Worm (Caenorhabditis elegans): ENCODE data around the gene T07F10.5.

T07F10.5 gene

DNA sequence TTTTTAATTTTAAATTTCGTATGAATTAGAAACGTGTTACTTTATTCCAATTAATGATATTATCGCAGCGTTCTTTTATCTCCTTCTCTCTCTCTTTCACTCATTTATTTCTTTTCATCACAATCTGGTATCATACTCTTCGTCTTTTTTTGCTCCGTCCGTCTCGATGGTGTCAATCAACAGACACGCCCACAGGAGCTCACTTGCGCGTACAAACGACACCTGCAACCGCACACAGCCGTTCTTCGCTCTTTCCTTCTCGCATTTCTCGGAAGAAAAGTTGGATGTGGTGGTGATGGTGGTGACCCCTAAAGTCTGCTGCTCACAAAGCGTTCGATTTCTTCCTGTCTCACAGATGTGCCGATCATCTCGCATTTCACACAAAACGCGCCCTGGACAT is 42.9 kb downstream of the T07F10.5 start:
- TF ChIP-seq skn-1 (tag; optimal IDR thresholded peaks at IDR 0.05), result no peak
- no peak for TF ChIP-seq unc-55 (GFP tag; optimal IDR thresholded peaks at IDR 0.05)
- no peak for TF ChIP-seq nhr-77 (tag; optimal IDR thresholded peaks at IDR 0.05)
- TF ChIP-seq aly-2 (tag; optimal IDR thresholded peaks at IDR 0.05), result no peak
- TF ChIP-seq sma-9 (GFP tag; optimal IDR thresholded peaks at IDR 0.05), result no peak
- no peak for TF ChIP-seq sma-9 (tag; optimal IDR thresholded peaks at IDR 0.05)
- TF ChIP-seq peb-1 (tag; optimal IDR thresholded peaks at IDR 0.05), result no peak
- TF ChIP-seq ama-1 (optimal IDR thresholded peaks at IDR 0.05), result no peak
- no peak for TF ChIP-seq sma-3 (GFP tag; optimal IDR thresholded peaks at IDR 0.05)
- no peak for TF ChIP-seq ztf-11 (tag; optimal IDR thresholded peaks at IDR 0.05)
- TF ChIP-seq nhr-23 (tag; optimal IDR thresholded peaks at IDR 0.05), result no peak
- TF ChIP-seq blmp-1 (tag; optimal IDR thresholded peaks at IDR 0.05; ENCODE audit: insufficient read depth), result no peak
- TF ChIP-seq ztf-1 (GFP tag; conservative IDR thresholded peaks at IDR 0.05), result no peak
- no peak for TF ChIP-seq egl-27 (tag; optimal IDR thresholded peaks at IDR 0.05)
- no peak for TF ChIP-seq R02D3.7 (tag; optimal IDR thresholded peaks at IDR 0.05)
- TF ChIP-seq nhr-10 (tag; optimal IDR thresholded peaks at IDR 0.05), result no peak
- TF ChIP-seq F13H6.1 (tag; optimal IDR thresholded peaks at IDR 0.05), result no peak
- no peak for TF ChIP-seq lin-13 (GFP tag; optimal IDR thresholded peaks at IDR 0.05)
- no peak for TF ChIP-seq ceh-82 (tag; optimal IDR thresholded peaks at IDR 0.05)

DNA sequence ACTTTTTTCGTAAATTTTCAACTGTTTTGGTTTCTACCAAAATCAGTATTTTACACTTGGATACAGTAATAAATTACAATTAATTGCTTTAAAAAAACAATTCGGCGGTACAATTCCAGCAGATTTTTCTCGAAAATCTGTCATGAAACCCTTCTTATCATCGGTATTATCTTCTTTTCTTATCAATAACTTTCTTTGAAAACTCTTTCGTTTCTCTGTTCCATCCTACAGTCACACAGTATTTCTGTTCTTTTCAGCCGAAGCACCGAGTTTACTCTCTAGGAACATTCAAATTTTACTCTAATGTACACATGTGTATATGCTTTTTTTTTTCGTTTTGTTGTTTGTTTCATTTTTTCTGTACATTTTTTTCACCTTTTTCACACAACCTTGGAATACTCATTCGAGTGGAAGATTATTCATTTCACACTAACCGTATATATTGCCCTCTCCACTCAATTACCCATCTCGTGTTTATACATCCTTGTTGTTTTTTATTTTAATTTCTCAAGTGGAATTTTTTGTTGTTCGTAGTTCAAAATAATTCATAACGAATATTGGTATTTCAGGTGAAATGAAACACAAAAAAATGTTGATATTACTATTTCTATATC is 43.9 kb downstream of the T07F10.5 start, which contains the start of gene nid-1:
Gene nid-1, plus strand, starts transcription at position 564 of the 614 bp plus-strand sequence.
- TF ChIP-seq crh-2 (tag; optimal IDR thresholded peaks at IDR 0.05) (peak; percentile 28), aly-2 (tag; optimal IDR thresholded peaks at IDR 0.05) (no peak), sma-9 (GFP tag; optimal IDR thresholded peaks at IDR 0.05) (peak; percentile 51), sma-9 (tag; optimal IDR thresholded peaks at IDR 0.05) (no peak), gmeb-1 (tag; optimal IDR thresholded peaks at IDR 0.05) (peak; percentile 8), fos-1 (tag; optimal IDR thresholded peaks at IDR 0.05) (peak; percentile 20)
